Worm (Caenorhabditis elegans) whole organism, L1 larva: ENCODE measurements around the gene php-3.

Source experiments
- mdl-1 ChIP-seq, 2 experiments: fragments of 150-350 bp; optimal IDR thresholded peaks; 2 replicates each; lab custom pipeline; 2014 to 2017; ENCODE audit warnings: missing biosample characterization in 2 of 2, missing genetic modification characterization in 2 of 2, inconsistent platforms in 1 of 2
- nhr-12 ChIP-seq: sonication (generic microtip); optimal IDR thresholded peaks from 2 replicates; lab custom pipeline; 2017; ENCODE audit warnings: missing biosample characterization, missing genetic modification characterization
- nhr-19 ChIP-seq: fragments of 200-800 bp; sonication (Bioruptor generic); conservative IDR thresholded peaks from 2 replicates; pipeline ENCODE4 v1.3.6; 2022; ENCODE audit warnings: missing genetic modification characterization, missing compliant biosample characterization
- nhr-237 ChIP-seq: fragments of 150-350 bp; optimal IDR thresholded peaks from 2 replicates; lab custom pipeline; 2014; ENCODE audit warnings: missing biosample characterization, missing genetic modification characterization
- nhr-85 ChIP-seq: sonication (generic microtip); peaks from one replicate; lab custom pipeline; 2016; ENCODE audit warnings: missing genetic modification characterization, inconsistent platforms, missing compliant biosample characterization
- pqm-1 ChIP-seq: sonication (generic microtip); optimal IDR thresholded peaks from 3 replicates; lab custom pipeline; 2017; ENCODE audit warnings: missing biosample characterization, missing genetic modification characterization
- rnt-1 ChIP-seq: sonication (generic microtip); optimal IDR thresholded peaks from 2 replicates; lab custom pipeline; 2016; ENCODE audit warnings: mild to moderate bottlenecking, missing genetic modification characterization, moderate library complexity, missing compliant biosample characterization

DNA sequence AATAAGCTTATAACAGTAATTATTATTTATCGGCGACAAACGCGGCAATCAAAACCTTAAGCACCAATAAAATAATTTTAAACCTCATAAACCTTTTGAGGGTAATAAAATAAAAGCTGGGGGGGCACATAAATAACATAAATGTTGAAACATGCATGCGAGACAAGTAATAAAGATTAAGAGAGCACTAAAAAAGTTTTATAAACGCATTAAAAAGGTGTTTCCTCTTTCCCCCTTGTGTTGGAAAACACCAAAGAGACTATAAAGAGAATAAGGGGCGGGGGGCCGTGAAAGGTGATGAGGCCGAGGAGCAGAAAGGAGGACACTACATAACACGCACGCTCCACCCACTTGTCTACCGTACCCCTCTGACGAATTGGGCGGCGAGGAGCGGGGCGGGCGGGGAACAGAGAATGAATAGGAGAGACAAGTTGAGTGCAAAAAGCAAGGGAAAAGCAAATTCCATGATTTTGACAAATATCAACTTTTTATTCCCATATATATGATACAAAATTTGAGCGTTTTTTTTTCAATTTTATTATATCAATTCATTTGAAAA is 7.5 kb upstream of the php-3 start:
- TF ChIP-seq nhr-85 (tag; lab: Kevin White, UChicago) (no peak), pqm-1 (tag; lab: Kevin White, UChicago) (no peak), nhr-237 (tag; lab: Kevin White, UChicago) (no peak), rnt-1 (tag; lab: Kevin White, UChicago) (no peak), mdl-1 (tag; optimal IDR thresholded peaks at IDR 0.05; lab: Kevin White, UChicago) (no peak), nhr-12 (tag; lab: Kevin White, UChicago) (no peak), nhr-19 (GFP tag; lab: Robert Waterston, UW) (no peak)
